Fruit fly (Drosophila melanogaster): ENCODE results near the gene CG12446.

DNA sequence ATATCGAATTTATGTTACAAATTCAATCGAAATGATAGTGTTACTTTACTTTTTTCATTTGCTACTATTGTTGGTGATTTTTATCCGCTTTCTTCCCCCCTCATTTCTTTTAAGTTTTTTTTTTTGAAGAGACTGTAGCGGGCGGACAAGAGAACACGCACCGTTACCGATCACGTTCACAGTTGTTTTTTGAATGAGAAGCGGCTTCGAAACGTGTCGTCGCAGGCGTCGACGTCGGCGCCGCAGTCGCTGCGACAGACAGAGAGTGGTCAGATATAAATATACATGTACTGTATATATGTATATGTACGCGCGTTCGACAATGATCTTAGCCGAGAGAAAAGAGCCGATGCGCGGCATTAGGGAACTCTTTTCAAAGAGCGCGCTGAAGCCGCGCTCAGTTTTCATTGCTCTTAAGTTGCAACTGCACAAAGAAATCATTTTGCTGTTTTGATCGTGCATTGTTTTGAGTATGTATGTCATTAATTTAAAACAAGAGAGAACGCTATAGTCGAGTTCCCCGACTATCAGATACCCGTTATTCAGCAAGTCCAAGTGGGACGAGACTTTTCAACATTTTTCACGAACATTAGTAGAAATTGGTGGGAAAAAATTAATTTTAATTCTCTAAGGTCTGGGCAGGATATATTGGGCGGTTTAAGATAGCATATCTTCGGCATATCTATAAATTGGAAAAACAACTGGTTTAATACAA, 43.4 kb upstream of the CG12446 start, which contains the start of gene fog:
- no peak for TF ChIP-seq CTCF (optimal IDR thresholded peaks at IDR 0.05)
- no peak for TF ChIP-seq CG8478 (optimal IDR thresholded peaks at IDR 0.05)
